Fruit fly (Drosophila melanogaster) whole organism, embryonic: ENCODE data around the gene janB.

ENCODE experiments used
- Awh ChIP-seq: fragments of 200-800 bp; sonication (Bioruptor generic); IDR thresholded peaks from 2 replicates; pipeline ENCODE4, ENCODE4 v1.3.6; 2022; ENCODE audit warnings: missing biosample characterization, missing genetic modification characterization
- CG10274 ChIP-seq: fragments of 200-800 bp; sonication (Bioruptor generic); optimal IDR thresholded peaks from 3 replicates; lab custom pipeline; 2017; ENCODE audit warnings: missing biosample characterization, mild to moderate bottlenecking, missing genetic modification characterization
- CG10366 ChIP-seq: fragments of 200-800 bp; sonication (Bioruptor generic); IDR thresholded peaks from 2 replicates; pipeline ENCODE4 v1.3.6; 2022; ENCODE audit warnings: missing biosample characterization, missing genetic modification characterization
- CG10462 ChIP-seq: fragments of 200-800 bp; sonication (Bioruptor generic); optimal IDR thresholded peaks from 2 replicates; lab custom pipeline; 2016; ENCODE audit warnings: missing biosample characterization, missing genetic modification characterization
- CG11560 ChIP-seq: fragments of 200-800 bp; sonication (Bioruptor generic); IDR thresholded peaks from 3 replicates; pipeline ENCODE4 v1.3.6; 2022; ENCODE audit warnings: missing biosample characterization, missing genetic modification characterization
- CG13287 ChIP-seq: fragments of 200-800 bp; sonication (Bioruptor generic); IDR thresholded peaks from 2 replicates; pipeline ENCODE4 v1.3.6; 2022; ENCODE audit warnings: missing biosample characterization, missing genetic modification characterization; ENCODE audit not compliant: partially characterized antibody
- CG15011 ChIP-seq: fragments of 200-800 bp; sonication (Bioruptor generic); optimal IDR thresholded peaks from 3 replicates; lab custom pipeline; 2018; ENCODE audit warnings: missing biosample characterization, mild to moderate bottlenecking, missing genetic modification characterization
- CG15269 ChIP-seq: fragments of 200-800 bp; sonication (Bioruptor generic); optimal IDR thresholded peaks from 2 replicates; lab custom pipeline; 2018; ENCODE audit warnings: missing biosample characterization, mild to moderate bottlenecking, missing genetic modification characterization, moderate library complexity
- CG1647 ChIP-seq: fragments of 200-800 bp; sonication (Bioruptor generic); optimal IDR thresholded peaks from 3 replicates; lab custom pipeline; 2016; ENCODE audit warnings: missing biosample characterization, missing genetic modification characterization
- CG17829 ChIP-seq: fragments of 200-800 bp; optimal IDR thresholded peaks from 2 replicates; lab custom pipeline; 2019; ENCODE audit warnings: missing biosample characterization, mild to moderate bottlenecking, missing genetic modification characterization, moderate library complexity
- CG2116 ChIP-seq: fragments of 200-800 bp; sonication (Bioruptor generic); optimal IDR thresholded peaks from 3 replicates; lab custom pipeline; 2018; ENCODE audit warnings: missing biosample characterization, mild to moderate bottlenecking, missing genetic modification characterization
- CG2120 ChIP-seq: fragments of 200-800 bp; sonication (Bioruptor generic); optimal IDR thresholded peaks from 3 replicates; lab custom pipeline; 2016; ENCODE audit warnings: missing biosample characterization, missing genetic modification characterization
- CG2875 ChIP-seq: fragments of 200-800 bp; sonication (Bioruptor generic); optimal IDR thresholded peaks from 2 replicates; lab custom pipeline; 2017; ENCODE audit warnings: missing biosample characterization, mild to moderate bottlenecking, missing genetic modification characterization, missing genetic modification reagents
- CG30020 ChIP-seq: fragments of 200-800 bp; optimal IDR thresholded peaks from 2 replicates; lab custom pipeline; 2019; ENCODE audit warnings: missing biosample characterization, mild to moderate bottlenecking, missing genetic modification characterization, moderate library complexity
- CG31365 ChIP-seq: fragments of 200-800 bp; sonication (Bioruptor generic); optimal IDR thresholded peaks from 2 replicates; lab custom pipeline; 2018; ENCODE audit warnings: missing biosample characterization, mild to moderate bottlenecking, missing genetic modification characterization
- CG31441 ChIP-seq: fragments of 200-800 bp; sonication (Bioruptor generic); IDR thresholded peaks from 2 replicates; pipeline ENCODE4 v1.3.6; 2022; ENCODE audit warnings: missing biosample characterization, missing genetic modification characterization
- CG32767 ChIP-seq: fragments of 200-800 bp; sonication (Bioruptor generic); IDR thresholded peaks from 2 replicates; pipeline ENCODE4 v1.3.6; 2022; ENCODE audit warnings: missing biosample characterization, missing genetic modification characterization
- CG34422 ChIP-seq: fragments of 200-800 bp; sonication (Bioruptor generic); IDR thresholded peaks from 3 replicates; pipeline ENCODE4 v1.3.6; 2022; ENCODE audit warnings: missing biosample characterization, missing genetic modification characterization
- CG3838 ChIP-seq: fragments of 200-800 bp; sonication (Bioruptor generic); optimal IDR thresholded peaks from 3 replicates; lab custom pipeline; 2016; ENCODE audit warnings: missing biosample characterization, missing genetic modification characterization
- CG6272 ChIP-seq: fragments of 200-800 bp; sonication (Bioruptor generic); IDR thresholded peaks from 2 replicates; pipeline ENCODE4 v1.3.6; 2022; ENCODE audit warnings: missing biosample characterization, missing genetic modification characterization
- CG6654 ChIP-seq: fragments of 200-800 bp; sonication (Bioruptor generic); optimal IDR thresholded peaks from 2 replicates; lab custom pipeline; 2017; ENCODE audit warnings: missing biosample characterization, mild to moderate bottlenecking, missing genetic modification characterization
- CG6765 ChIP-seq: fragments of 200-800 bp; sonication (Bioruptor generic); optimal IDR thresholded peaks from 3 replicates; lab custom pipeline; 2017; ENCODE audit warnings: missing biosample characterization, mild to moderate bottlenecking, missing genetic modification characterization
- CG6791 ChIP-seq: fragments of 200-800 bp; sonication (Bioruptor generic); IDR thresholded peaks from 3 replicates; pipeline ENCODE4 v1.3.6; 2022; ENCODE audit warnings: missing biosample characterization, missing genetic modification characterization; ENCODE audit not compliant: partially characterized antibody
- CG7357 ChIP-seq: fragments of 200-800 bp; sonication (Bioruptor generic); IDR thresholded peaks from 3 replicates; pipeline ENCODE4 v1.3.6; 2022; ENCODE audit warnings: missing biosample characterization, missing genetic modification characterization
- CG8388 ChIP-seq: fragments of 200-800 bp; sonication (Bioruptor generic); optimal IDR thresholded peaks from 2 replicates; lab custom pipeline; 2019; ENCODE audit warnings: missing biosample characterization, mild to moderate bottlenecking, missing genetic modification characterization, moderate library complexity
- D ChIP-seq, 2 experiments: fragments of 200-800 bp in 1 of 2; fragments of >200 bp in 1 of 2; sonication (Bioruptor generic) in 1 of 2; optimal IDR thresholded peaks; 2 replicates in 1 of 2; 3 replicates in 1 of 2; lab custom pipeline; 2017; ENCODE audit warnings: mild to moderate bottlenecking in 1 of 2, missing biosample characterization in 1 of 2, missing genetic modification characterization in 1 of 2, missing genetic modification reagents in 1 of 2
- Dip2 ChIP-seq: fragments of 200-800 bp; sonication (Bioruptor generic); IDR thresholded peaks from 2 replicates; pipeline ENCODE4 v1.3.6; 2022; ENCODE audit warnings: missing biosample characterization, missing genetic modification characterization
- Fer2 ChIP-seq: fragments of 200-800 bp; sonication (Bioruptor generic); optimal IDR thresholded peaks from 2 replicates; lab custom pipeline; 2018; ENCODE audit warnings: missing biosample characterization, mild to moderate bottlenecking, missing genetic modification characterization, moderate library complexity
- H2.0 ChIP-seq: fragments of 200-800 bp; sonication (Bioruptor generic); IDR thresholded peaks from 2 replicates; pipeline ENCODE4 v1.3.6; 2022; ENCODE audit warnings: missing biosample characterization, missing genetic modification characterization
- HHEX ChIP-seq: fragments of 200-800 bp; sonication (Bioruptor generic); optimal IDR thresholded peaks from 3 replicates; lab custom pipeline; 2017; ENCODE audit warnings: missing biosample characterization, mild to moderate bottlenecking, missing genetic modification characterization, missing genetic modification reagents
- HLHmδ ChIP-seq: fragments of 200-800 bp; sonication (Bioruptor generic); optimal IDR thresholded peaks from 2 replicates; lab custom pipeline; 2018; ENCODE audit warnings: missing biosample characterization, mild to moderate bottlenecking, missing genetic modification characterization, moderate library complexity
- Mrtf ChIP-seq: fragments of 200-800 bp; sonication (Bioruptor generic); IDR thresholded peaks from 3 replicates; pipeline ENCODE4 v1.3.6; 2022; ENCODE audit warnings: missing biosample characterization, missing genetic modification characterization
- PHDP ChIP-seq: fragments of 200-800 bp; sonication (Bioruptor generic); optimal IDR thresholded peaks from 3 replicates; lab custom pipeline; 2018; ENCODE audit warnings: missing biosample characterization, mild to moderate bottlenecking, missing genetic modification characterization, moderate library complexity
- Sin3A ChIP-seq: fragments of >200 bp; optimal IDR thresholded peaks from 2 replicates; lab custom pipeline; 2018
- Sry-δ ChIP-seq: fragments of 200-800 bp; sonication (Bioruptor generic); optimal IDR thresholded peaks from 2 replicates; lab custom pipeline; 2016; ENCODE audit warnings: missing biosample characterization, missing genetic modification characterization
- Trl ChIP-seq, 3 experiments: fragments of >200 bp in 2 of 3; fragments of 200-800 bp in 1 of 3; sonication (Bioruptor generic) in 1 of 3; optimal IDR thresholded peaks; 2 replicates in 1 of 3; 3 replicates in 2 of 3; lab custom pipeline; 2016 to 2017; ENCODE audit warnings: missing biosample characterization in 1 of 3, missing genetic modification characterization in 1 of 3
- ab ChIP-seq: fragments of 200-800 bp; sonication (Bioruptor generic); optimal IDR thresholded peaks from 2 replicates; lab custom pipeline; 2016; ENCODE audit warnings: missing biosample characterization, missing genetic modification characterization
- abd-A ChIP-seq: fragments of 200-800 bp; sonication (Bioruptor generic); optimal IDR thresholded peaks from 3 replicates; lab custom pipeline; 2019; ENCODE audit warnings: missing biosample characterization, mild to moderate bottlenecking, missing genetic modification characterization, moderate library complexity
- bbx ChIP-seq: fragments of 200-800 bp; sonication (Bioruptor generic); IDR thresholded peaks from 2 replicates; pipeline ENCODE4 v1.3.6; 2022; ENCODE audit warnings: missing biosample characterization, missing genetic modification characterization; ENCODE audit not compliant: partially characterized antibody
- bigmax ChIP-seq: fragments of 200-800 bp; sonication (Bioruptor generic); optimal IDR thresholded peaks from 2 replicates; lab custom pipeline; 2018; ENCODE audit warnings: missing biosample characterization, mild to moderate bottlenecking, missing genetic modification characterization
- chn ChIP-seq: fragments of 200-800 bp; sonication (Bioruptor generic); optimal IDR thresholded peaks from 2 replicates; lab custom pipeline; 2016; ENCODE audit warnings: missing biosample characterization, missing genetic modification characterization
- da ChIP-seq: fragments of 200-800 bp; sonication (Bioruptor generic); optimal IDR thresholded peaks from 2 replicates; lab custom pipeline; 2016; ENCODE audit warnings: missing biosample characterization, missing genetic modification characterization
- kah ChIP-seq: fragments of 200-800 bp; sonication (Bioruptor generic); optimal IDR thresholded peaks from 2 replicates; lab custom pipeline; 2018; ENCODE audit warnings: missing biosample characterization, mild to moderate bottlenecking, missing genetic modification characterization
- lmd ChIP-seq: fragments of 200-800 bp; sonication (Bioruptor generic); IDR thresholded peaks from 2 replicates; pipeline ENCODE4 v1.3.6; 2022; ENCODE audit warnings: missing biosample characterization, missing genetic modification characterization
- mirr ChIP-seq: fragments of 200-800 bp; sonication (Bioruptor generic); optimal IDR thresholded peaks from 3 replicates; lab custom pipeline; 2018; ENCODE audit warnings: missing biosample characterization, mild to moderate bottlenecking, missing genetic modification characterization
- phol ChIP-seq: fragments of 200-800 bp; sonication (Bioruptor generic); optimal IDR thresholded peaks from 3 replicates; lab custom pipeline; 2018; ENCODE audit warnings: missing biosample characterization, mild to moderate bottlenecking, missing genetic modification characterization, moderate library complexity
- salm ChIP-seq: fragments of 200-800 bp; sonication (Bioruptor generic); optimal IDR thresholded peaks from 2 replicates; lab custom pipeline; 2018; ENCODE audit warnings: missing biosample characterization, mild to moderate bottlenecking, missing genetic modification characterization
- schlank ChIP-seq: fragments of 200-800 bp; sonication (Bioruptor generic); optimal IDR thresholded peaks from 2 replicates; lab custom pipeline; 2018; ENCODE audit warnings: missing biosample characterization, mild to moderate bottlenecking, missing genetic modification characterization
- sens ChIP-seq: fragments of 200-800 bp; sonication (Bioruptor generic); peaks from one replicate; lab custom pipeline; 2016; ENCODE audit warnings: missing biosample characterization, missing genetic modification characterization
- sens-2 ChIP-seq: fragments of 200-800 bp; sonication (Bioruptor generic); IDR thresholded peaks from 2 replicates; pipeline ENCODE4 v1.3.6; 2022; ENCODE audit warnings: missing biosample characterization, missing genetic modification characterization

janB gene

DNA sequence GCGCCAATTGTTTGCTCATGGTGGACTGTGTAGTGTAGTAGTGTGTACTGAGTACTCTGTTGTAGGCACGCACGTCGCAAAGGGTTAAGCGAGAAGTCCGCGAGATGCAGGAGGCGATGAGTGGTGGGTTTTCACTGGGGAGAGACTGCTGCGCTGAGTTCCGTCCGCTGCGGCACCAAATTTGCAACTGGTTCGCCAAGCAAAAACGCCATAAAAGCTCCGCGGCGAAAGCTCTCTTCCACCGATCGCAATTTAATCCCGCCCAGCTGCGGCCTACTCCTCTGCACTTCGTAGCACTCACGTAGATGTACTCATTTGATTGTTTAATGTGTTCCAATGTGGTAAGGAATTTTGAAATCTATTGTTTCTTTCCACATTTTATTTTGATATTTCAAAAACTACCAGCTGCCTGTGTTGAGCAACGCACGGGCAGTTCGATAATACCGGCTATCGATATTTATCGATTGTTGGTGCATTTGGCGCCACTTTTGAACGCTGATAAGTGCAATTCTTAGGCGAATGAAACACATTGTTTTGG lies 23.5 kb downstream of the janB start, which contains the start of gene CG7920 (continued):
- no peak for TF ChIP-seq HHEX
- no peak for TF ChIP-seq CG10366 (GFP tag; lab: Robert Waterston, UW)
- no peak for TF ChIP-seq CG6654 (GFP tag; lab: Kevin White, UChicago)
- TF ChIP-seq CG13287 (GFP tag; lab: Robert Waterston, UW), result peak; percentile 89
- TF ChIP-seq Sry-δ (GFP tag; lab: Kevin White, UChicago), result peak; percentile 74
- no peak for TF ChIP-seq CG11560 (tag; lab: Robert Waterston, UW)
- TF ChIP-seq CG2120, result peak; percentile 54
- no peak for TF ChIP-seq HLHmδ (GFP tag; lab: Kevin White, UChicago)
- TF ChIP-seq lmd (GFP tag; lab: Robert Waterston, UW), result no peak
- no peak for TF ChIP-seq Trl (optimal IDR thresholded peaks at IDR 0.05; lab: Kevin White, UChicago)
- no peak for TF ChIP-seq Trl (GFP tag; optimal IDR thresholded peaks at IDR 0.05; lab: Kevin White, UChicago)
- peak; percentile 73 for TF ChIP-seq CG6791 (GFP tag; lab: Robert Waterston, UW)
- TF ChIP-seq CG3838 (GFP tag; lab: Kevin White, UChicago), result no peak
- no peak for TF ChIP-seq sens (GFP tag; lab: Kevin White, UChicago)
- TF ChIP-seq ab, result no peak
- TF ChIP-seq da (GFP tag; lab: Kevin White, UChicago), result no peak
- TF ChIP-seq PHDP, result peak; percentile 6
- peak; percentile 41 for TF ChIP-seq CG17829 (tag; lab: Kevin White, UChicago)
- peak; percentile 10 for TF ChIP-seq CG15269 (tag; lab: Kevin White, UChicago)
- peak; percentile 72 for TF ChIP-seq CG6765 (GFP tag; lab: Kevin White, UChicago)
- TF ChIP-seq bigmax (GFP tag; lab: Kevin White, UChicago), result no peak
- no peak for TF ChIP-seq Awh (GFP tag; lab: Robert Waterston, UW)
- peak; percentile 71 for TF ChIP-seq Sin3A (lab: Kevin White, UChicago)
- TF ChIP-seq CG2116 (GFP tag; lab: Kevin White, UChicago), result peak; percentile 75
- TF ChIP-seq abd-A (tag; lab: Kevin White, UChicago), result peak; percentile 37
- no peak for TF ChIP-seq CG30020 (tag; lab: Kevin White, UChicago)
- TF ChIP-seq CG8388, result no peak
- no peak for TF ChIP-seq H2.0 (GFP tag; lab: Robert Waterston, UW)
- peak; percentile 55; the same call in 2 of the 3 replicates for TF ChIP-seq CG34422 (GFP tag; lab: Robert Waterston, UW)
- TF ChIP-seq CG6272 (GFP tag; lab: Robert Waterston, UW), result no peak
- TF ChIP-seq CG32767 (GFP tag; lab: Robert Waterston, UW), result no peak
- no peak for TF ChIP-seq CG2875 (GFP tag; lab: Kevin White, UChicago)
- TF ChIP-seq CG15011, result no peak
- no peak for TF ChIP-seq Dip2 (GFP tag; lab: Robert Waterston, UW)
- no peak for TF ChIP-seq CG7357
- no peak for TF ChIP-seq sens-2 (GFP tag; lab: Robert Waterston, UW)
- no peak for TF ChIP-seq Fer2
- TF ChIP-seq CG31365 (tag; lab: Kevin White, UChicago), result no peak
- TF ChIP-seq CG10462 (GFP tag; lab: Kevin White, UChicago), result no peak
- TF ChIP-seq CG31441 (GFP tag; lab: Robert Waterston, UW), result 0 out of 2 replicates have a peak, but pooled peaks have one; percentile 8
- TF ChIP-seq CG1647 (GFP tag; lab: Kevin White, UChicago), result no peak
- TF ChIP-seq D (optimal IDR thresholded peaks at IDR 0.05; lab: Kevin White, UChicago), result no peak
- TF ChIP-seq D (GFP tag; optimal IDR thresholded peaks at IDR 0.05; lab: Kevin White, UChicago), result no peak
- no peak for TF ChIP-seq schlank (tag; lab: Kevin White, UChicago)
- TF ChIP-seq CG10274 (GFP tag; lab: Kevin White, UChicago), result peak; percentile 16
- peak; percentile 1 for TF ChIP-seq mirr
- TF ChIP-seq chn (GFP tag; lab: Kevin White, UChicago), result no peak
- peak; percentile 56 for TF ChIP-seq phol (tag; lab: Kevin White, UChicago)
- TF ChIP-seq bbx (GFP tag; lab: Robert Waterston, UW), result peak; percentile 61
- TF ChIP-seq kah (GFP tag; lab: Kevin White, UChicago), result no peak
- no peak for TF ChIP-seq salm (tag; lab: Kevin White, UChicago)
- no peak for TF ChIP-seq Mrtf
